Fruit fly (Drosophila melanogaster) whole organism, embryonic: Measurements from ENCODE around the gene Vps29.
A peak's percentile ranks its signal among the peaks of the same experiment; 100 is the strongest.

Experiments used
- BtbVII ChIP-seq: fragments of 200-800 bp; sonication (Bioruptor generic); optimal IDR thresholded peaks from 3 replicates; lab custom pipeline; 2017; ENCODE audit warnings: missing biosample characterization, mild to moderate bottlenecking, missing genetic modification characterization
- CG10267 ChIP-seq: fragments of 200-800 bp; sonication (Bioruptor generic); optimal IDR thresholded peaks from 2 replicates; lab custom pipeline; 2018; ENCODE audit warnings: missing biosample characterization, mild to moderate bottlenecking, missing genetic modification characterization, moderate library complexity
- CG10959 ChIP-seq: fragments of 200-800 bp; sonication (Bioruptor generic); IDR thresholded peaks from 2 replicates; pipeline ENCODE4 v1.3.6; 2022; ENCODE audit warnings: missing biosample characterization, missing genetic modification characterization
- CG11247 ChIP-seq: fragments of 200-800 bp; sonication (Bioruptor generic); IDR thresholded peaks from 2 replicates; pipeline ENCODE4 v1.3.6; 2022; ENCODE audit warnings: missing biosample characterization, missing genetic modification characterization
- CG11398 ChIP-seq: fragments of 200-800 bp; sonication (Bioruptor generic); optimal IDR thresholded peaks from 2 replicates; lab custom pipeline; 2016; ENCODE audit warnings: missing biosample characterization, missing genetic modification characterization
- CG11504 ChIP-seq: fragments of 200-800 bp; sonication (Bioruptor generic); optimal IDR thresholded peaks from 3 replicates; lab custom pipeline; 2019; ENCODE audit warnings: missing biosample characterization, mild to moderate bottlenecking, missing genetic modification characterization, moderate library complexity
- CG11723 ChIP-seq: fragments of 200-800 bp; sonication (Bioruptor generic); optimal IDR thresholded peaks from 2 replicates; lab custom pipeline; 2017; ENCODE audit warnings: missing biosample characterization, mild to moderate bottlenecking, missing genetic modification characterization
- CG12769 ChIP-seq: fragments of 200-800 bp; sonication (Bioruptor generic); optimal IDR thresholded peaks from 2 replicates; lab custom pipeline; 2019; ENCODE audit warnings: missing biosample characterization, mild to moderate bottlenecking, missing genetic modification characterization, moderate library complexity
- CG13123 ChIP-seq: fragments of 200-800 bp; sonication (Bioruptor generic); optimal IDR thresholded peaks from 2 replicates; lab custom pipeline; 2016; ENCODE audit warnings: missing biosample characterization, missing genetic modification characterization
- CG1603 ChIP-seq: fragments of 200-800 bp; sonication (Bioruptor generic); optimal IDR thresholded peaks from 2 replicates; lab custom pipeline; 2019; ENCODE audit warnings: missing biosample characterization, mild to moderate bottlenecking, missing genetic modification characterization, moderate library complexity
- CG1647 ChIP-seq: fragments of 200-800 bp; sonication (Bioruptor generic); optimal IDR thresholded peaks from 3 replicates; lab custom pipeline; 2016; ENCODE audit warnings: missing biosample characterization, missing genetic modification characterization
- CG17385 ChIP-seq: fragments of 200-800 bp; sonication (Bioruptor generic); optimal IDR thresholded peaks from 3 replicates; lab custom pipeline; 2018; ENCODE audit warnings: missing biosample characterization, mild to moderate bottlenecking, missing genetic modification characterization
- CG2199 ChIP-seq: fragments of 200-800 bp; sonication (Bioruptor generic); IDR thresholded peaks from 3 replicates; pipeline ENCODE4 v1.3.6; 2022; ENCODE audit warnings: missing biosample characterization, missing genetic modification characterization
- CG3838 ChIP-seq: fragments of 200-800 bp; sonication (Bioruptor generic); optimal IDR thresholded peaks from 3 replicates; lab custom pipeline; 2016; ENCODE audit warnings: missing biosample characterization, missing genetic modification characterization
- CG4820 ChIP-seq: fragments of 200-800 bp; sonication (Bioruptor generic); optimal IDR thresholded peaks from 3 replicates; lab custom pipeline; 2016; ENCODE audit warnings: missing biosample characterization, missing genetic modification characterization
- CG7786 ChIP-seq: fragments of 200-800 bp; sonication (Bioruptor generic); optimal IDR thresholded peaks from 2 replicates; lab custom pipeline; 2016; ENCODE audit warnings: missing biosample characterization, missing genetic modification characterization
- CG8765 ChIP-seq: fragments of 200-800 bp; sonication (Bioruptor generic); IDR thresholded peaks from 2 replicates; pipeline ENCODE4 v1.3.6; 2022; ENCODE audit warnings: missing biosample characterization, missing genetic modification characterization
- CG8924 ChIP-seq: fragments of 200-800 bp; optimal IDR thresholded peaks from 3 replicates; lab custom pipeline; 2019; ENCODE audit warnings: missing biosample characterization, mild to moderate bottlenecking, missing genetic modification characterization, moderate library complexity
- CG9727 ChIP-seq: fragments of 200-800 bp; sonication (Bioruptor generic); optimal IDR thresholded peaks from 3 replicates; lab custom pipeline; 2017; ENCODE audit warnings: missing biosample characterization, mild to moderate bottlenecking, missing genetic modification characterization
- CG9932 ChIP-seq: fragments of 200-800 bp; sonication (Bioruptor generic); IDR thresholded peaks from 2 replicates; pipeline ENCODE4 v1.3.6; 2022; ENCODE audit warnings: missing biosample characterization, missing genetic modification characterization
- Dbx ChIP-seq: fragments of 200-800 bp; sonication (Bioruptor generic); IDR thresholded peaks from 3 replicates; pipeline ENCODE4 v1.3.6; 2022; ENCODE audit warnings: missing biosample characterization, missing genetic modification characterization
- H2.0 ChIP-seq: fragments of 200-800 bp; sonication (Bioruptor generic); IDR thresholded peaks from 2 replicates; pipeline ENCODE4 v1.3.6; 2022; ENCODE audit warnings: missing biosample characterization, missing genetic modification characterization
- HLH4C ChIP-seq: fragments of 200-800 bp; sonication (Bioruptor generic); IDR thresholded peaks from 3 replicates; pipeline ENCODE4 v1.3.6; 2022; ENCODE audit warnings: missing biosample characterization, missing genetic modification characterization; ENCODE audit not compliant: partially characterized antibody
- HLH54F ChIP-seq: fragments of 200-800 bp; sonication (Bioruptor generic); optimal IDR thresholded peaks from 3 replicates; lab custom pipeline; 2016; ENCODE audit warnings: missing biosample characterization, missing genetic modification characterization
- HmgZ ChIP-seq: fragments of 200-800 bp; sonication (Bioruptor generic); optimal IDR thresholded peaks from 2 replicates; lab custom pipeline; 2018; ENCODE audit warnings: missing biosample characterization, mild to moderate bottlenecking, missing genetic modification characterization
- Hmx ChIP-seq: fragments of 200-800 bp; sonication (Bioruptor generic); optimal IDR thresholded peaks from 2 replicates; lab custom pipeline; 2016; ENCODE audit warnings: missing biosample characterization, missing genetic modification characterization
- Kr ChIP-seq: fragments of 200-800 bp; sonication (Bioruptor generic); optimal IDR thresholded peaks from 2 replicates; lab custom pipeline; 2017; ENCODE audit warnings: missing biosample characterization, mild to moderate bottlenecking, missing genetic modification characterization
- Mad ChIP-seq: fragments of 200-800 bp; sonication (Bioruptor generic); optimal IDR thresholded peaks from 2 replicates; lab custom pipeline; 2016; ENCODE audit warnings: missing biosample characterization, missing genetic modification characterization
- NFAT ChIP-seq: fragments of 200-800 bp; sonication (Bioruptor generic); IDR thresholded peaks from 2 replicates; pipeline ENCODE4 v1.3.6; 2022; ENCODE audit warnings: missing biosample characterization, missing genetic modification characterization
- Trl ChIP-seq, 3 experiments: fragments of >200 bp in 2 of 3; fragments of 200-800 bp in 1 of 3; sonication (Bioruptor generic) in 1 of 3; optimal IDR thresholded peaks; 2 replicates in 1 of 3; 3 replicates in 2 of 3; lab custom pipeline; 2016 to 2017; ENCODE audit warnings: missing biosample characterization in 1 of 3, missing genetic modification characterization in 1 of 3
- abd-A ChIP-seq: fragments of 200-800 bp; sonication (Bioruptor generic); optimal IDR thresholded peaks from 3 replicates; lab custom pipeline; 2019; ENCODE audit warnings: missing biosample characterization, mild to moderate bottlenecking, missing genetic modification characterization, moderate library complexity
- bcd ChIP-seq: fragments of 200-800 bp; sonication (Bioruptor generic); optimal IDR thresholded peaks from 2 replicates; lab custom pipeline; 2017; ENCODE audit warnings: missing biosample characterization, mild to moderate bottlenecking, missing genetic modification characterization
- ems ChIP-seq: fragments of 200-800 bp; sonication (Bioruptor generic); optimal IDR thresholded peaks from 3 replicates; lab custom pipeline; 2016; ENCODE audit warnings: missing biosample characterization, missing genetic modification characterization
- eve ChIP-seq, 2 experiments: fragments of >200 bp; optimal IDR thresholded peaks; 2 replicates each; lab custom pipeline; 2017; ENCODE audit warnings: missing biosample characterization in 2 of 2, missing genetic modification characterization in 2 of 2
- fru ChIP-seq: fragments of >200 bp; optimal IDR thresholded peaks from 2 replicates; lab custom pipeline; 2017
- gcm ChIP-seq: fragments of 200-800 bp; sonication (Bioruptor generic); optimal IDR thresholded peaks from 2 replicates; lab custom pipeline; 2019; ENCODE audit warnings: missing biosample characterization, mild to moderate bottlenecking, missing genetic modification characterization, moderate library complexity
- gem ChIP-seq: fragments of 200-800 bp; sonication (Bioruptor generic); optimal IDR thresholded peaks from 2 replicates; lab custom pipeline; 2019; ENCODE audit warnings: missing biosample characterization, mild to moderate bottlenecking, missing genetic modification characterization, moderate library complexity
- gt ChIP-seq: fragments of 200-800 bp; sonication (Bioruptor generic); IDR thresholded peaks from 2 replicates; pipeline ENCODE4 v1.3.6; 2022; ENCODE audit warnings: missing biosample characterization, missing genetic modification characterization
- lab ChIP-seq: fragments of 200-800 bp; sonication (Bioruptor generic); optimal IDR thresholded peaks from 3 replicates; lab custom pipeline; 2017; ENCODE audit warnings: missing biosample characterization, missing genetic modification characterization, mild to moderate bottlenecking, moderate library complexity, missing genetic modification reagents
- lola ChIP-seq, 3 experiments: fragments of >200 bp in 2 of 3; fragments of 200-800 bp in 1 of 3; sonication (Bioruptor generic) in 1 of 3; optimal IDR thresholded peaks; 2 replicates each; lab custom pipeline; 2017 to 2019; ENCODE audit warnings: missing biosample characterization in 3 of 3, missing genetic modification characterization in 3 of 3, mild to moderate bottlenecking in 1 of 3, moderate library complexity in 1 of 3
- mld ChIP-seq: fragments of 200-800 bp; sonication (Bioruptor generic); IDR thresholded peaks from 3 replicates; pipeline ENCODE4 v1.3.6; 2022; ENCODE audit warnings: missing biosample characterization, missing genetic modification characterization; ENCODE audit not compliant: partially characterized antibody
- org-1 ChIP-seq: fragments of 200-800 bp; sonication (Bioruptor generic); optimal IDR thresholded peaks from 2 replicates; lab custom pipeline; 2017; ENCODE audit warnings: missing biosample characterization, missing genetic modification characterization
- sob ChIP-seq: fragments of 200-800 bp; sonication (Bioruptor generic); IDR thresholded peaks from 2 replicates; pipeline ENCODE4 v1.3.6; 2022; ENCODE audit warnings: missing biosample characterization, missing genetic modification characterization
- tgo ChIP-seq: fragments of 200-800 bp; sonication (Bioruptor generic); IDR thresholded peaks from 3 replicates; pipeline ENCODE4 v1.3.6; 2022; ENCODE audit warnings: missing biosample characterization, missing genetic modification characterization
- toy ChIP-seq: fragments of 200-800 bp; sonication (Bioruptor generic); IDR thresholded peaks from 2 replicates; pipeline ENCODE4 v1.3.6; 2022; ENCODE audit warnings: missing biosample characterization, missing genetic modification characterization
- vfl ChIP-seq: fragments of 200-800 bp; sonication (Bioruptor generic); optimal IDR thresholded peaks from 2 replicates; lab custom pipeline; 2016; ENCODE audit warnings: missing biosample characterization, missing genetic modification characterization

Vps29 gene

DNA sequence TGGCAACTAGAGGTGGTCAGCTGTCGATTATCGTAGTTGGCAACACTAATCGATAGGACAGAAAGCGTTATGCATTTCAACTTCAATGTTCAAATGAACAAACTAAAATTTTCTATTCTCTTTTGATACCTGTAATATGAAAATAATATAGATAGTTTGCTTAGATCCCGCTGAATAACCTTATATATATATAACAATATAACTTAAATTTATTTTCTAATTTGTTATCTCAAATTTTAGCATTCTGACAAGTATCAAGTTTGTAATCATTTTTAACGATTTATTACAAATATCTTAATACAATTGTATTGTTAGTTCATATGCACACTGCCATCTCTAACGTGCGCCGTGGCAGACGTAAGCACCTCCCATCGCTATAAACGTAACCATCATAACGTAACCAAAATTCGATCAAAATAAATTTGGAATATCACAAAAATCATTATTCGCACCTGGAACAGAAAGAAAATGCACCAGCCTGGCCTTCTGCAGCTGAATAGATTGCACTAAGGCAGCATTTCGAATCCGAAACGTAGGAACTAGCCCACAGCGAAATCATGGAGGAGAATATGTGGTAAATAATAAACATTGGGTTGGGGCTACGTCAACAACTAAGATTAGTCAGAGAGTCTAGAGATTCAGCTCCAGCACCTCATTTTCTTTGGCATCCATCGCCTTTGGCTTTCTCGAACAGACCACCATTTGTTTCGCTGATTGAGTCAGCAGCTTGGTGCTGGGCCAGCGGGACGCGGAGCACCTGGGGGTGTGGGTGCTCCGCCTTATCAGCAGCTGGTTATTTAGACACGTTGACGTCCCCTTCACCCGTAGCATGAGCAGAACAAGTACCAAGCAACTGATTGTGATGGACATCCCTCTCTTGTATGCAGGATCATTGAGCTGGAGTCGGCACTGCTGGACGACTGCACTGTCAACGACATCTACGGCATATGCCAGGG, 21.4 kb upstream of the Vps29 start, which contains the start of the genes Pino and TBC1D23 (continued):
- no peak for TF ChIP-seq BtbVII (GFP tag; lab: Kevin White, UChicago)
- TF ChIP-seq fru (lab: Kevin White, UChicago): no peak
- peak; percentile 68 for TF ChIP-seq H2.0 (GFP tag; lab: Robert Waterston, UW)
- TF ChIP-seq Mad (GFP tag; lab: Kevin White, UChicago): peak; percentile 31
- peak; percentile 30 for TF ChIP-seq CG1647 (GFP tag; lab: Kevin White, UChicago)
- TF ChIP-seq HmgZ (tag; lab: Kevin White, UChicago): peak; percentile 20
- peak; percentile 62; the same call in 1 of the 2 replicates for TF ChIP-seq CG11247 (GFP tag; lab: Robert Waterston, UW)
- peak; percentile 87 for TF ChIP-seq CG9932 (GFP tag; lab: Robert Waterston, UW)
- peak; percentile 63 for TF ChIP-seq CG12769 (tag; lab: Kevin White, UChicago)
- TF ChIP-seq CG8765 (GFP tag; lab: Robert Waterston, UW): no peak; the same call in 1 of the 2 replicates
- peak; percentile 21 for TF ChIP-seq org-1
- TF ChIP-seq, all 482 proteins: peak for 293

DNA sequence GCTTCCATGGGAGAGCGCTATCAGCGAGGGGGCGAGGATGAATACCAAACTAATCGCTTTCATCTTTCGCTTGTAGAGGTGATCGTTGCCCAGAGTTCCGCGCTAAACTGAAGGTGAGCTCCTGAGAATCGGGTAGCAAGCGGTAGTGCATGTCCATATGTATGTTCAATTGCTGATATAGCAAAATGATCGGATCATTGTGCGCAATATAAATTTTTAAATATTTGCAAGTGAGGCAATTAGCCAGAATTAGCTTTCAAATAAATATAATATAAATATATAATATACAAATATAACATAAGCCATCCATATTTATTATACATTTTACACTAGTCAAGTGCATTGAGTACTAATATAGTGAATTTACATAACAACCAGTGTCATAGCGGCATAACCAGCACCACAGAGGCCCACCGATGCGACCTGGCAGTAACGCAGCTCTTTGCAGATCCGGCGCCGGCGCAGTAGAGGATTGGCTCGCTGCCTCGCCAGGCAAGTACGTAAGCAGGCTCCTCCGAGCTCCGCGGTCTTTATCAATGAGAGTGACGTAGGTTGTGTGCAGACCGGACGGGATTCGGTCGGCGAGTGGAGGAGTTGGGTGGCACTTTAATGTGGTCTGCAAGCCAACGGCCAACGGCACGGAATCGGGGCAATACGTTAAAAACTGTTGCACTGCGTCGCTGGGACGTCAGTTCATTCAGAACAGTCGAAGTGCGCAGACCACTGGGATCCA, 16.4 kb upstream of the Vps29 start, which contains the start of the genes Iris and CG4577:
TSS of gene Iris (minus strand) at position 88 of the 733 bp plus-strand sequence.
TSS of gene CG4577 (plus strand) at position 683 of the 733 bp plus-strand sequence.
- no peak for TF ChIP-seq Kr (GFP tag; lab: Kevin White, UChicago)
- TF ChIP-seq Trl (optimal IDR thresholded peaks at IDR 0.05; lab: Kevin White, UChicago): no peak
- TF ChIP-seq Trl (GFP tag; optimal IDR thresholded peaks at IDR 0.05; lab: Kevin White, UChicago): no peak
- TF ChIP-seq mld: no peak
- peak; percentile 9 for TF ChIP-seq abd-A (tag; lab: Kevin White, UChicago)
- no peak for TF ChIP-seq CG3838 (GFP tag; lab: Kevin White, UChicago)
- TF ChIP-seq CG8924 (tag; lab: Kevin White, UChicago): no peak
- no peak for TF ChIP-seq gt (GFP tag; lab: Robert Waterston, UW)
- no peak for TF ChIP-seq tgo (GFP tag; lab: Robert Waterston, UW)
- no peak for TF ChIP-seq H2.0 (GFP tag; lab: Robert Waterston, UW)
- no peak for TF ChIP-seq CG11398 (GFP tag; lab: Kevin White, UChicago)
- TF ChIP-seq CG1603 (tag; lab: Kevin White, UChicago): no peak
- no peak for TF ChIP-seq CG11723 (GFP tag; lab: Kevin White, UChicago)
- no peak for TF ChIP-seq vfl
- TF ChIP-seq Hmx (GFP tag; lab: Kevin White, UChicago): no peak
- no peak for TF ChIP-seq CG8765 (GFP tag; lab: Robert Waterston, UW)
- TF ChIP-seq HLH4C (GFP tag; lab: Robert Waterston, UW): no peak
- TF ChIP-seq CG17385 (GFP tag; lab: Kevin White, UChicago): no peak
- TF ChIP-seq eve (GFP tag; optimal IDR thresholded peaks at IDR 0.05; lab: Kevin White, UChicago): no peak
- no peak for TF ChIP-seq CG10267 (tag; lab: Kevin White, UChicago)
- no peak for TF ChIP-seq NFAT (GFP tag; lab: Robert Waterston, UW)
- TF ChIP-seq gcm (GFP tag; lab: Kevin White, UChicago): no peak
- no peak for TF ChIP-seq sob (GFP tag; lab: Robert Waterston, UW)
- TF ChIP-seq ems: no peak
- TF ChIP-seq gem (tag; lab: Kevin White, UChicago): no peak
- TF ChIP-seq CG7786 (GFP tag; lab: Kevin White, UChicago): no peak
- no peak for TF ChIP-seq lola (GFP tag; optimal IDR thresholded peaks at IDR 0.05; lab: Kevin White, UChicago)
- TF ChIP-seq CG9727 (GFP tag; lab: Kevin White, UChicago): no peak
- no peak for TF ChIP-seq CG10959
- TF ChIP-seq HLH54F (GFP tag; lab: Kevin White, UChicago): no peak
- TF ChIP-seq Dbx (GFP tag; lab: Robert Waterston, UW): no peak
- no peak for TF ChIP-seq CG4820
- TF ChIP-seq bcd (GFP tag; lab: Kevin White, UChicago): no peak
- no peak for TF ChIP-seq CG13123 (GFP tag; lab: Kevin White, UChicago)
- peak; percentile 22 for TF ChIP-seq lab
- TF ChIP-seq CG2199 (GFP tag; lab: Robert Waterston, UW): no peak
- TF ChIP-seq CG11504 (tag; lab: Kevin White, UChicago): no peak
- no peak for TF ChIP-seq toy (GFP tag; lab: Robert Waterston, UW)
